Worm (Caenorhabditis elegans) whole organism, L3 larva: ENCODE results near the gene Y67D8A.2.
A peak's percentile ranks its signal among the peaks of the same experiment; 100 is the strongest.

ENCODE experiments used
- ZK546.5 ChIP-seq: sonication (generic microtip); optimal IDR thresholded peaks from 2 replicates; lab custom pipeline; 2017; ENCODE audit warnings: missing biosample characterization, missing genetic modification characterization
- aly-2 ChIP-seq: fragments of 150-350 bp; optimal IDR thresholded peaks from 2 replicates; lab custom pipeline; 2014; ENCODE audit warnings: missing biosample characterization, missing genetic modification characterization
- fkh-10 ChIP-seq: sonication (generic microtip); optimal IDR thresholded peaks from 2 replicates; lab custom pipeline; 2017; ENCODE audit warnings: missing biosample characterization, missing genetic modification reagents, missing genetic modification characterization
- mdl-1 ChIP-seq: fragments of 150-350 bp; optimal IDR thresholded peaks from 2 replicates; lab custom pipeline; 2014; ENCODE audit warnings: missing biosample characterization, missing genetic modification characterization
- nhr-25 ChIP-seq: sonication (generic microtip); optimal IDR thresholded peaks from 2 replicates; lab custom pipeline; 2017; ENCODE audit warnings: missing biosample characterization, missing genetic modification characterization
- nhr-77 ChIP-seq: fragments of 150-350 bp; optimal IDR thresholded peaks from 2 replicates; lab custom pipeline; 2014; ENCODE audit warnings: missing biosample characterization, missing genetic modification characterization
- pha-4 ChIP-seq: fragments of 150-350 bp; optimal IDR thresholded peaks from 2 replicates; lab custom pipeline; 2014; ENCODE audit warnings: missing biosample characterization, missing genetic modification reagents, missing genetic modification characterization
- snpc-4 ChIP-seq: fragments of 150-350 bp; optimal IDR thresholded peaks from 2 replicates; lab custom pipeline; 2014; ENCODE audit warnings: missing biosample characterization, missing genetic modification characterization
- zag-1 ChIP-seq: fragments of 150-350 bp; optimal IDR thresholded peaks from 2 replicates; lab custom pipeline; 2014; ENCODE audit warnings: missing biosample characterization, missing genetic modification characterization
- ztf-11 ChIP-seq: fragments of 150-350 bp; optimal IDR thresholded peaks from 2 replicates; lab custom pipeline; 2014; ENCODE audit warnings: missing biosample characterization, missing genetic modification characterization

DNA sequence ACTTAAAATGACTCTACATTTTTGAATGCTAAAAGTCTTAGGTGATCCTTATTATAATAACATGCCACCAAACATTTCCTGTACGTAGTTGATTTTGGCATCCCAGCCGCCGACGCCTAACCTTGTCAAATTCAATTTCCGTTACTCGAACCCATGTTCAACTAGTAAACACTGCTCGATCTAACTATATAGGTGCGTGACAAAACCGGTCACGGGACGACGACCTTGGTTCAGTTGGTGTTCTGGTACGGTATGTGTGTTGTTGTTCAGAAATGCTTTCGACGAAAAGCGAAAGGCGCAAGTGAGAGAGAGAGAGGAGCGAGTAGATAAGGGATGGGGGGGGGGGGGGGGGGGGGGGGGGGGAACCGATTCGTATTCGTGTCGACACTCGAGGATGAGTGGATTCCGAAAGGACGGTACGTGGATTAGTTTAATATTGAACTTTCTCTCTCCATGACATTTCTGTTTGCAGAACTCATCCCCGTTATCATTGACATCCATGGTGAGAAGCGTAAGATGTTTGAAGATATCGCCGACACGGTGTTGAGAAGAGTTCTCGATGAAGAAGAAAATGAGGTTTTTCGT lies 69.8 kb downstream of the Y67D8A.2 start, which contains the start of gene W08E12.8:
- TF ChIP-seq zag-1 (tag; lab: Kevin White, UChicago) = no peak
- no peak for TF ChIP-seq pha-4 (tag; lab: Kevin White, UChicago)
- no peak for TF ChIP-seq aly-2 (tag; lab: Kevin White, UChicago)
- TF ChIP-seq ztf-11 (tag; lab: Kevin White, UChicago) = no peak
- no peak for TF ChIP-seq mdl-1 (tag; lab: Kevin White, UChicago)
- no peak for TF ChIP-seq snpc-4 (tag; lab: Kevin White, UChicago)
- no peak for TF ChIP-seq fkh-10 (GFP tag; lab: Kevin White, UChicago)
- TF ChIP-seq nhr-77 = no peak
- no peak for TF ChIP-seq ZK546.5
- peak; percentile 62 for TF ChIP-seq nhr-25 (tag; lab: Kevin White, UChicago)
